Worm (Caenorhabditis elegans) whole organism, young adult: ENCODE measurements around the gene sek-3.

Experiments
- B0035.1 ChIP-seq: sonication (generic microtip); optimal IDR thresholded peaks from 2 replicates; lab custom pipeline; 2016; ENCODE audit warnings: missing genetic modification characterization, mild to moderate bottlenecking, missing compliant biosample characterization, missing genotype, missing genetic modification reagents
- B0261.1 ChIP-seq: sonication (generic microtip); optimal IDR thresholded peaks from 2 replicates; lab custom pipeline; 2016; ENCODE audit warnings: mild to moderate bottlenecking, missing genetic modification characterization, moderate library complexity, missing compliant biosample characterization
- B0336.3 ChIP-seq: fragments of 200-800 bp; sonication (Bioruptor generic); IDR thresholded peaks from 2 replicates; pipeline ENCODE4 v1.3.6; 2022; ENCODE audit warnings: missing genetic modification characterization, missing compliant biosample characterization
- F52B5.7 ChIP-seq: sonication (generic microtip); optimal IDR thresholded peaks from 2 replicates; lab custom pipeline; 2016; ENCODE audit warnings: mild to moderate bottlenecking, missing genetic modification characterization, missing compliant biosample characterization
- K11D2.4 ChIP-seq: fragments of 200-800 bp; sonication (Bioruptor generic); IDR thresholded peaks from 2 replicates; pipeline ENCODE4 v1.3.6; 2022; ENCODE audit warnings: missing genetic modification reagents, missing genetic modification characterization, missing compliant biosample characterization
- Y56A3A.18 ChIP-seq: fragments of 200-800 bp; sonication (Bioruptor generic); IDR thresholded peaks from 2 replicates; pipeline ENCODE4 v1.3.6; 2022; ENCODE audit warnings: missing genetic modification reagents, missing genetic modification characterization, missing compliant biosample characterization
- Y67H2A.10 ChIP-seq: fragments of 200-800 bp; sonication (Bioruptor generic); conservative IDR thresholded peaks from 2 replicates; pipeline ENCODE4 v1.3.6; 2022; ENCODE audit warnings: missing genetic modification reagents, missing genetic modification characterization, missing compliant biosample characterization
- Y79H2A.3 ChIP-seq: fragments of 200-800 bp; sonication (Bioruptor generic); conservative IDR thresholded peaks from 2 replicates; pipeline ENCODE4 v1.3.6; 2022; ENCODE audit warnings: missing genetic modification reagents, missing genetic modification characterization, missing compliant biosample characterization
- athp-1 ChIP-seq: sonication (generic microtip); optimal IDR thresholded peaks from 2 replicates; lab custom pipeline; 2017; ENCODE audit warnings: mild to moderate bottlenecking, missing genetic modification characterization, missing compliant biosample characterization
- bed-2 ChIP-seq: fragments of 200-800 bp; sonication (Bioruptor generic); IDR thresholded peaks from 2 replicates; pipeline ENCODE4 v1.3.6; 2022; ENCODE audit warnings: missing genetic modification reagents, missing genetic modification characterization, missing compliant biosample characterization
- cebp-1 ChIP-seq, 2 experiments: fragments of 200-800 bp in 1 of 2; sonication (Bioruptor generic) in 1 of 2; sonication (generic microtip) in 1 of 2; IDR thresholded peaks in 1 of 2; optimal IDR thresholded peaks in 1 of 2; 2 replicates each; pipeline versions ENCODE4 v1.3.6 to Lab custom; 2017 to 2022; ENCODE audit warnings: missing compliant biosample characterization in 2 of 2, missing genetic modification characterization in 2 of 2, mild to moderate bottlenecking in 1 of 2, missing genetic modification reagents in 1 of 2, moderate library complexity in 1 of 2
- cebp-2 ChIP-seq: fragments of 200-800 bp; sonication (Bioruptor generic); IDR thresholded peaks from 2 replicates; pipeline ENCODE4 v1.3.6; 2022; ENCODE audit warnings: missing genetic modification characterization, missing compliant biosample characterization
- ceh-100 ChIP-seq: fragments of 200-800 bp; sonication (Bioruptor generic); IDR thresholded peaks from 2 replicates; pipeline ENCODE4 v1.3.6; 2022; ENCODE audit warnings: missing genetic modification reagents, missing genetic modification characterization, missing compliant biosample characterization
- ceh-27 ChIP-seq: fragments of 200-800 bp; sonication (Bioruptor generic); optimal IDR thresholded peaks from 2 replicates; lab custom pipeline; 2018; ENCODE audit warnings: mild to moderate bottlenecking, missing genetic modification characterization, moderate library complexity, missing compliant biosample characterization
- chd-7 ChIP-seq: sonication (generic microtip); optimal IDR thresholded peaks from 2 replicates; lab custom pipeline; 2016; ENCODE audit warnings: mild to moderate bottlenecking, missing genetic modification characterization, moderate library complexity, missing compliant biosample characterization
- dpl-1 ChIP-seq: fragments of 150-350 bp; optimal IDR thresholded peaks from 2 replicates; lab custom pipeline; 2014; ENCODE audit warnings: missing biosample characterization, missing genetic modification reagents, missing genetic modification characterization
- efl-1 ChIP-seq: fragments of 150-350 bp; optimal IDR thresholded peaks from 2 replicates; lab custom pipeline; 2014; ENCODE audit warnings: missing biosample characterization, missing genetic modification reagents, missing genetic modification characterization
- egl-44 ChIP-seq: fragments of 200-800 bp; sonication (Bioruptor generic); IDR thresholded peaks from 2 replicates; pipeline ENCODE4 v1.3.6; 2022; ENCODE audit warnings: missing genetic modification reagents, missing genetic modification characterization, missing compliant biosample characterization
- him-1 ChIP-seq: sonication (generic microtip); optimal IDR thresholded peaks from 2 replicates; lab custom pipeline; 2016; ENCODE audit warnings: missing genotype, missing genetic modification reagents, missing genetic modification characterization, missing compliant biosample characterization
- hlh-12 ChIP-seq: sonication (generic microtip); optimal IDR thresholded peaks from 2 replicates; lab custom pipeline; 2016; ENCODE audit warnings: missing genetic modification characterization, missing compliant biosample characterization
- hmg-1.2 ChIP-seq: fragments of 200-800 bp; sonication (Bioruptor generic); IDR thresholded peaks from 2 replicates; pipeline ENCODE4 v1.3.6; 2022; ENCODE audit warnings: missing genetic modification reagents, missing genetic modification characterization, missing compliant biosample characterization
- hsf-1 ChIP-seq: fragments of 200-800 bp; sonication (Bioruptor generic); IDR thresholded peaks from 2 replicates; pipeline ENCODE4 v1.3.6; 2022; ENCODE audit warnings: missing genetic modification reagents, missing genetic modification characterization, missing compliant biosample characterization
- lin-35 ChIP-seq, 3 experiments: fragments of 150-350 bp in 2 of 3; sonication (generic microtip) in 1 of 3; optimal IDR thresholded peaks; 2 replicates each; lab custom pipeline; 2014 to 2018; ENCODE audit warnings: missing biosample characterization in 3 of 3, missing genetic modification characterization in 3 of 3, missing genetic modification reagents in 3 of 3
- mcd-1 ChIP-seq: fragments of 200-800 bp; sonication (Bioruptor generic); IDR thresholded peaks from 2 replicates; pipeline ENCODE4 v1.3.6; 2022; ENCODE audit warnings: missing genetic modification reagents, missing genetic modification characterization, missing compliant biosample characterization
- nfya-2 ChIP-seq: fragments of 200-800 bp; sonication (Bioruptor generic); IDR thresholded peaks from 2 replicates; pipeline ENCODE4 v1.3.6; 2022; ENCODE audit warnings: missing genetic modification reagents, missing genetic modification characterization, missing compliant biosample characterization
- nfyb-1 ChIP-seq: fragments of 200-800 bp; sonication (Bioruptor generic); IDR thresholded peaks from 2 replicates; pipeline ENCODE4 v1.3.6; 2022; ENCODE audit warnings: missing genetic modification reagents, missing genetic modification characterization, missing compliant biosample characterization
- nhr-80 ChIP-seq: sonication (generic microtip); optimal IDR thresholded peaks from 2 replicates; lab custom pipeline; 2016; ENCODE audit warnings: missing genetic modification characterization, missing compliant biosample characterization
- snpc-1.1 ChIP-seq: sonication (generic microtip); optimal IDR thresholded peaks from 2 replicates; lab custom pipeline; 2017; ENCODE audit warnings: missing genetic modification characterization, mild to moderate bottlenecking, missing compliant biosample characterization, antibody characterized with exemption, moderate library complexity, missing genotype, missing genetic modification reagents; ENCODE audit not compliant: insufficient read depth
- snpc-1.3 ChIP-seq: sonication (generic microtip); optimal IDR thresholded peaks from 2 replicates; lab custom pipeline; 2017; ENCODE audit warnings: missing genetic modification characterization, mild to moderate bottlenecking, missing compliant biosample characterization, antibody characterized with exemption, moderate library complexity, missing genotype, missing genetic modification reagents; ENCODE audit not compliant: insufficient read depth
- snpc-3.4 ChIP-seq: sonication (generic microtip); optimal IDR thresholded peaks from 2 replicates; lab custom pipeline; 2017; ENCODE audit warnings: missing genetic modification characterization, mild to moderate bottlenecking, missing compliant biosample characterization, antibody characterized with exemption, moderate library complexity, missing genotype, missing genetic modification reagents
- tbx-9 ChIP-seq: sonication (generic microtip); optimal IDR thresholded peaks from 2 replicates; lab custom pipeline; 2016; ENCODE audit warnings: borderline replicate concordance, missing genetic modification characterization, inconsistent platforms, missing compliant biosample characterization
- zfh-2 ChIP-seq: fragments of 200-800 bp; sonication (Bioruptor generic); conservative IDR thresholded peaks from 2 replicates; pipeline ENCODE4 v1.3.6; 2022; ENCODE audit warnings: missing genetic modification reagents, missing genetic modification characterization, missing compliant biosample characterization
- ztf-18 ChIP-seq: sonication (generic microtip); optimal IDR thresholded peaks from 2 replicates; lab custom pipeline; 2016; ENCODE audit warnings: missing genotype, mild to moderate bottlenecking, missing genetic modification characterization, missing compliant biosample characterization
- ztf-22 ChIP-seq: fragments of 200-800 bp; sonication (Bioruptor generic); optimal IDR thresholded peaks from 2 replicates; lab custom pipeline; 2018; ENCODE audit warnings: mild to moderate bottlenecking, missing genetic modification characterization, moderate library complexity, missing compliant biosample characterization
- ztf-26 ChIP-seq: sonication (generic microtip); optimal IDR thresholded peaks from 2 replicates; lab custom pipeline; 2017; ENCODE audit warnings: missing genetic modification characterization, missing compliant biosample characterization

Gene sek-3

DNA sequence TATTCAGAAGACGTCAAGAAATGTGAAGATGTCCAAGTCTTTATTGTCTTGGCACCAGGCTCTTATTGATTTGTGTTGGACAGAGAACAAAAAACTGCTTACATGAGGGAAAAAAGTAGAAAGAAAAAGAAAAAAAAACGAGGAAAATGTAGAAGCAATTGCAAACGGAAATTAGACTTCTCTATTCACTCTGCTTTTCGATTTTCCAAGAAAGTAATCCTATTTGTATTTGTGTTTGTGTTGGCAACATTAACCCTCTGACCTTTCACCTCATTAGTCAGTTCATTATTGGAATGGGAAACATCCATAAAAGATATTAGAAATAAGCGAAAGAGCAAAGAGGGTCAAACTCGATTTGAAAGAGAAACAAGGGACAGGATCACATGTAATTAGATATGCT, 14.1 kb downstream of the sek-3 start:
- TF ChIP-seq cebp-1 (GFP tag; IDR thresholded peaks at IDR 0.05; lab: Robert Waterston, UW), result no peak
- no peak for TF ChIP-seq cebp-1 (tag; optimal IDR thresholded peaks at IDR 0.05; lab: Kevin White, UChicago)
- TF ChIP-seq Y56A3A.18, result no peak
- no peak for TF ChIP-seq hmg-1.2 (GFP tag; lab: Robert Waterston, UW)
- TF ChIP-seq F52B5.7, result no peak
- TF ChIP-seq Y67H2A.10, result no peak
- TF ChIP-seq B0336.3 (GFP tag; lab: Robert Waterston, UW), result no peak
- no peak for TF ChIP-seq B0261.1 (tag; lab: Kevin White, UChicago)
- TF ChIP-seq ceh-100 (GFP tag; lab: Robert Waterston, UW), result no peak

DNA sequence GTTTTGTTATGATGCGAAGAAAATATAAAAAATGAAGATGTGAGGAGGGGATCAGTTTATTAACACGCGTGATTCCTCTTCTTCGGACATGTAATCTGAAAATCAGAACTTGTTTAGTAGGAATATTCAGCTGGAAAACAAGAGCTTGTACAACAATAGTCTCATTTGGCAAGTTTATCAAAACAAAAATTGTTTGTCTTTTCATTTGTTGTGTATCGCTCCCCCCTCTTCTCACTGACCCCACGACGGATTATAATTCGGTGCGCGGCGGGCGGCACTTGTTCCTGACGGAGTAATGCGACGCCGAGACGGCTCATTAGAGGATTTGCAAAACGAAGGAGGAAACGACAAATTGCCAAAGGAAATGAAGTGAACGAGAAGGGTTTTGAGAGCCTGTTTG, 16.2 kb downstream of the sek-3 start, which contains the start of gene ZC449.4:
TSS of gene ZC449.4 (minus strand) at position 101 of the 400 bp plus-strand sequence.
- no peak for TF ChIP-seq ztf-26 (tag; lab: Kevin White, UChicago)
- TF ChIP-seq chd-7 (tag; lab: Kevin White, UChicago), result no peak
- TF ChIP-seq Y79H2A.3 (GFP tag; lab: Robert Waterston, UW), result no peak
- TF ChIP-seq K11D2.4, result no peak
- no peak for TF ChIP-seq B0336.3 (GFP tag; lab: Robert Waterston, UW)
- no peak for TF ChIP-seq ztf-18 (tag; lab: Kevin White, UChicago)
- TF ChIP-seq B0035.1 (tag; lab: Kevin White, UChicago), result no peak
- TF ChIP-seq snpc-1.3, result no peak
- no peak for TF ChIP-seq bed-2
- no peak for TF ChIP-seq hmg-1.2 (GFP tag; lab: Robert Waterston, UW)
- no peak for TF ChIP-seq cebp-2 (GFP tag; lab: Robert Waterston, UW)
- no peak for TF ChIP-seq B0261.1 (tag; lab: Kevin White, UChicago)
- no peak for TF ChIP-seq hlh-12 (tag; lab: Kevin White, UChicago)
- TF ChIP-seq efl-1 (GFP tag; lab: Kevin White, UChicago), result no peak
- TF ChIP-seq egl-44, result no peak
- no peak for TF ChIP-seq zfh-2 (GFP tag; lab: Robert Waterston, UW)
- no peak for TF ChIP-seq him-1 (tag; lab: Kevin White, UChicago)

DNA sequence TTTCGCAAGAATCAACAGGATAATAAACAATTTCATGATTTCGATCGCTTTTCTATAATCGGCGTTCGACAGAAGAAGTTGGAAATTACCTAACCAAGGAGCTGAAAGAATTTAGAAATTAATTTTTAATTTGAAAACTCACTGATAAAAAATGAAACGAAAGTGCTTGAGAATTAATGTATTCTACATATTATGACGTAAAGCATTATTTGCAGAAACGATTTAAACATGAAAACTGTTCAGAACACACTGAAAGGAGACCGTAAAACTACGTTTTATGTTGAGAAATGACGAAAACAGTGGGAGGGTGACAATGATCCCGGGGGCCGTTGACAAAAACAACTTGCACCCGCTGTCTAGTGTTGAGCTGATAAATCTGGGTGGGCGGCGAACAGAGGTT, 20.0 kb downstream of the sek-3 start, which contains the start of gene ZC449.5:
TSS of gene ZC449.5 (minus strand) at position 101 of the 400 bp plus-strand sequence.
- no peak for TF ChIP-seq snpc-3.4 (tag; lab: Kevin White, UChicago)
- no peak for TF ChIP-seq ceh-27 (GFP tag; lab: Kevin White, UChicago)
- no peak for TF ChIP-seq nhr-80 (tag; lab: Kevin White, UChicago)
- TF ChIP-seq lin-35 (GFP tag; optimal IDR thresholded peaks at IDR 0.05; lab: Kevin White, UChicago), result no peak
- no peak for TF ChIP-seq snpc-1.1 (tag; lab: Kevin White, UChicago)
- TF ChIP-seq mcd-1 (GFP tag; lab: Robert Waterston, UW), result no peak
- TF ChIP-seq ztf-18 (tag; lab: Kevin White, UChicago), result no peak
- TF ChIP-seq nfyb-1 (GFP tag; lab: Robert Waterston, UW), result no peak
- no peak for TF ChIP-seq tbx-9 (tag; lab: Kevin White, UChicago)
- TF ChIP-seq nfya-2 (GFP tag; lab: Robert Waterston, UW), result no peak
- no peak for TF ChIP-seq athp-1
- no peak for TF ChIP-seq B0336.3 (GFP tag; lab: Robert Waterston, UW)
- no peak for TF ChIP-seq hsf-1 (GFP tag; lab: Robert Waterston, UW)
- no peak for TF ChIP-seq K11D2.4
- TF ChIP-seq him-1 (tag; lab: Kevin White, UChicago), result no peak
- TF ChIP-seq dpl-1, result no peak
- no peak for TF ChIP-seq ztf-22 (GFP tag; lab: Kevin White, UChicago)
